Worm (Caenorhabditis elegans): ENCODE results near the gene gcp-2.2.

DNA sequence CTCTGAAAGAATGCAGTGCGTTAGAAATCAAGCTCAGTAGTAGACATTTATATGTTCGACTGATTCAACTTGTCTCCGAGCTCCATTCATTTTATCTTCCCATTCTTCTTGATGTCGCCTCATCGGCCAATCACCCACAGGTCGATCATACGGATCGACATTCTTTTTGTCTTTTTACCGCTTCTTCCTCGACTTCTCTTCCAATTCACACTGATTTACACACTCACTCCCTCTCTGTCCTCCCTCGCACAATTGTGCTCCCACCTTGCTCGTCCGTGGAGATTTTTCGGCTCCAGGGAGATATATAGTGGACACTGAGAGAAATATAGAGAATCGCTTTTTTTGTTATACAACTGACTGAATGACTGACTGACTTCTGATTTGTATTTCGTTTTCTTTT lies 36.7 kb downstream of the gcp-2.2 start:
- no peak for TF ChIP-seq tbx-2 (tag; optimal IDR thresholded peaks at IDR 0.05)
- TF ChIP-seq ceh-2 (tag; optimal IDR thresholded peaks at IDR 0.05), result no peak
- TF ChIP-seq ama-1 (optimal IDR thresholded peaks at IDR 0.05), result no peak
- TF ChIP-seq sox-2 (GFP tag; IDR thresholded peaks at IDR 0.05), result no peak
- TF ChIP-seq K02D7.2 (tag; optimal IDR thresholded peaks at IDR 0.05), result no peak
- TF ChIP-seq nfya-1 (tag; optimal IDR thresholded peaks at IDR 0.05), result no peak
- TF ChIP-seq ceh-24 (tag; optimal IDR thresholded peaks at IDR 0.05), result no peak
- TF ChIP-seq ceh-22 (tag; optimal IDR thresholded peaks at IDR 0.05), result no peak
- no peak for TF ChIP-seq pqm-1 (tag; optimal IDR thresholded peaks at IDR 0.05)
